Worm (Caenorhabditis elegans) whole organism, L1 larva: Measurements from ENCODE around the gene cosa-1.

ENCODE experiments used
- C16A3.4 ChIP-seq: fragments of 150-350 bp; optimal IDR thresholded peaks from 2 replicates; lab custom pipeline; 2014; ENCODE audit warnings: missing biosample characterization, missing genetic modification characterization
- F16B12.6 ChIP-seq: fragments of 150-350 bp; optimal IDR thresholded peaks from 2 replicates; lab custom pipeline; 2014; ENCODE audit warnings: missing biosample characterization, missing genetic modification characterization
- ama-1 ChIP-seq: fragments of 150-350 bp; optimal IDR thresholded peaks from 2 replicates; lab custom pipeline; 2014
- blmp-1 ChIP-seq: fragments of 150-350 bp; optimal IDR thresholded peaks from 2 replicates; lab custom pipeline; 2014; ENCODE audit warnings: missing biosample characterization, missing genetic modification characterization
- ceh-8 ChIP-seq: fragments of 200-800 bp; sonication (Bioruptor generic); optimal IDR thresholded peaks from 2 replicates; lab custom pipeline; 2018; ENCODE audit warnings: mild to moderate bottlenecking, missing genetic modification characterization, moderate library complexity, missing compliant biosample characterization
- ceh-82 ChIP-seq, 3 experiments: fragments of 150-350 bp in 1 of 3; sonication (generic microtip) in 2 of 3; optimal IDR thresholded peaks; 2 replicates each; lab custom pipeline; 2014 to 2017; ENCODE audit warnings: missing biosample characterization in 3 of 3, missing genetic modification characterization in 3 of 3
- ces-1 ChIP-seq: fragments of 150-350 bp; optimal IDR thresholded peaks from 2 replicates; lab custom pipeline; 2014; ENCODE audit warnings: missing biosample characterization, missing genetic modification reagents, missing genetic modification characterization
- dpl-1 ChIP-seq, 3 experiments: fragments of 150-350 bp in 2 of 3; sonication (generic microtip) in 1 of 3; optimal IDR thresholded peaks; 2 replicates each; lab custom pipeline; 2014 to 2017; ENCODE audit warnings: missing biosample characterization in 3 of 3, missing genetic modification characterization in 3 of 3, missing genetic modification reagents in 3 of 3
- dsc-1 ChIP-seq: sonication (generic microtip); optimal IDR thresholded peaks from 2 replicates; lab custom pipeline; 2016; ENCODE audit warnings: mild to moderate bottlenecking, missing genetic modification characterization, missing compliant biosample characterization
- efl-1 ChIP-seq, 4 experiments: fragments of 150-350 bp; optimal IDR thresholded peaks in 3 of 4; peaks in 1 of 4; 1 replicate in 1 of 4; 2 replicates in 3 of 4; lab custom pipeline; 2014; ENCODE audit warnings: missing biosample characterization in 2 of 4, missing genetic modification characterization in 2 of 4, missing genetic modification reagents in 2 of 4
- efl-3 ChIP-seq: fragments of 200-800 bp; sonication (Bioruptor generic); optimal IDR thresholded peaks from 2 replicates; lab custom pipeline; 2018; ENCODE audit warnings: mild to moderate bottlenecking, missing genetic modification characterization, missing compliant biosample characterization
- egl-13 ChIP-seq: sonication (generic microtip); optimal IDR thresholded peaks from 2 replicates; lab custom pipeline; 2016; ENCODE audit warnings: missing genotype, missing genetic modification reagents, missing genetic modification characterization, missing compliant biosample characterization
- egl-27 ChIP-seq, 2 experiments: fragments of 150-350 bp in 1 of 2; sonication (generic microtip); optimal IDR thresholded peaks; 3 replicates each; lab custom pipeline; 2017 to 2018; ENCODE audit warnings: missing biosample characterization in 2 of 2, missing genetic modification characterization in 2 of 2, missing genetic modification reagents in 2 of 2
- elt-2 ChIP-seq: sonication (generic microtip); optimal IDR thresholded peaks from 2 replicates; lab custom pipeline; 2016; ENCODE audit warnings: missing genetic modification characterization, mild to moderate bottlenecking, inconsistent platforms, missing compliant biosample characterization, missing genetic modification reagents
- elt-3 ChIP-seq, 6 experiments: fragments of 150-350 bp in 1 of 6; sonication (generic microtip); optimal IDR thresholded peaks; 2 replicates each; lab custom pipeline; 2017 to 2018; ENCODE audit warnings: missing biosample characterization in 6 of 6, missing genetic modification characterization in 6 of 6, inconsistent platforms in 1 of 6
- ets-5 ChIP-seq: fragments of 200-800 bp; sonication (Bioruptor generic); IDR thresholded peaks from 2 replicates; pipeline ENCODE4 v1.3.6; 2022; ENCODE audit warnings: missing genetic modification characterization, missing compliant biosample characterization
- fkh-4 ChIP-seq: sonication (generic microtip); optimal IDR thresholded peaks from 2 replicates; lab custom pipeline; 2016; ENCODE audit warnings: missing compliant biosample characterization, missing genetic modification characterization, borderline replicate concordance
- hlh-4 ChIP-seq: sonication (generic microtip); optimal IDR thresholded peaks from 2 replicates; lab custom pipeline; 2016; ENCODE audit warnings: mild to moderate bottlenecking, missing genetic modification characterization, missing compliant biosample characterization
- isw-1 ChIP-seq: fragments of 200-800 bp; sonication (Bioruptor generic); IDR thresholded peaks from 2 replicates; pipeline ENCODE4 v1.3.6; 2022; ENCODE audit warnings: missing genetic modification characterization, missing compliant biosample characterization
- lin-13 ChIP-seq: fragments of 150-350 bp; optimal IDR thresholded peaks from 2 replicates; lab custom pipeline; 2014; ENCODE audit warnings: missing biosample characterization, missing genetic modification reagents, missing genetic modification characterization
- lin-15B ChIP-seq: fragments of 150-350 bp; sonication (generic microtip); optimal IDR thresholded peaks from 3 replicates; lab custom pipeline; 2014; ENCODE audit warnings: missing biosample characterization, missing genetic modification characterization
- lin-35 ChIP-seq, 2 experiments: fragments of 150-350 bp; optimal IDR thresholded peaks; 2 replicates each; lab custom pipeline; 2014; ENCODE audit warnings: missing biosample characterization in 2 of 2, missing genetic modification characterization in 2 of 2, missing genetic modification reagents in 2 of 2
- lsy-2 ChIP-seq, 2 experiments: fragments of 150-350 bp; optimal IDR thresholded peaks; 2 replicates each; lab custom pipeline; 2014; ENCODE audit warnings: missing biosample characterization in 2 of 2, missing genetic modification characterization in 2 of 2
- mep-1 ChIP-seq: fragments of 150-350 bp; optimal IDR thresholded peaks from 2 replicates; lab custom pipeline; 2014; ENCODE audit warnings: missing biosample characterization, missing genetic modification characterization
- nhr-12 ChIP-seq: sonication (generic microtip); optimal IDR thresholded peaks from 2 replicates; lab custom pipeline; 2017; ENCODE audit warnings: missing biosample characterization, missing genetic modification characterization
- nhr-19 ChIP-seq: fragments of 200-800 bp; sonication (Bioruptor generic); conservative IDR thresholded peaks from 2 replicates; pipeline ENCODE4 v1.3.6; 2022; ENCODE audit warnings: missing genetic modification characterization, missing compliant biosample characterization
- nhr-20 ChIP-seq: sonication (generic microtip); optimal IDR thresholded peaks from 2 replicates; lab custom pipeline; 2016; ENCODE audit warnings: mild to moderate bottlenecking, missing genetic modification characterization, missing compliant biosample characterization
- nhr-47 ChIP-seq: sonication (generic microtip); optimal IDR thresholded peaks from 2 replicates; lab custom pipeline; 2016; ENCODE audit warnings: mild to moderate bottlenecking, missing genetic modification characterization, moderate library complexity, missing compliant biosample characterization
- nhr-71 ChIP-seq: sonication (generic microtip); optimal IDR thresholded peaks from 2 replicates; lab custom pipeline; 2016; ENCODE audit warnings: mild to moderate bottlenecking, missing genetic modification characterization, moderate library complexity, missing compliant biosample characterization
- nhr-77 ChIP-seq: fragments of 150-350 bp; optimal IDR thresholded peaks from 2 replicates; lab custom pipeline; 2014; ENCODE audit warnings: missing biosample characterization, missing genetic modification characterization
- nhr-90 ChIP-seq: sonication (generic microtip); optimal IDR thresholded peaks from 2 replicates; lab custom pipeline; 2016; ENCODE audit warnings: mild to moderate bottlenecking, missing genetic modification characterization, missing compliant biosample characterization; ENCODE audit not compliant: poor library complexity
- skn-1 ChIP-seq: fragments of 150-350 bp; optimal IDR thresholded peaks from 2 replicates; lab custom pipeline; 2014; ENCODE audit warnings: missing biosample characterization, missing genetic modification characterization
- snu-23 ChIP-seq: sonication (generic microtip); optimal IDR thresholded peaks from 2 replicates; lab custom pipeline; 2016; ENCODE audit warnings: missing genetic modification characterization, missing compliant biosample characterization
- swsn-7 ChIP-seq: sonication (generic microtip); optimal IDR thresholded peaks from 2 replicates; lab custom pipeline; 2016; ENCODE audit warnings: missing genetic modification characterization, missing compliant biosample characterization
- tbx-2 ChIP-seq: sonication (generic microtip); optimal IDR thresholded peaks from 2 replicates; lab custom pipeline; 2016; ENCODE audit warnings: missing genetic modification characterization, missing compliant biosample characterization
- unc-86 ChIP-seq: sonication (generic microtip); optimal IDR thresholded peaks from 2 replicates; lab custom pipeline; 2016; ENCODE audit warnings: missing genetic modification characterization, missing compliant biosample characterization
- unc-98 ChIP-seq: fragments of 200-800 bp; sonication (Bioruptor generic); IDR thresholded peaks from 2 replicates; pipeline ENCODE4 v1.3.6; 2022; ENCODE audit warnings: missing genetic modification characterization, missing compliant biosample characterization
- xbp-1 ChIP-seq: sonication (generic microtip); optimal IDR thresholded peaks from 2 replicates; lab custom pipeline; 2016; ENCODE audit warnings: missing genetic modification characterization, missing compliant biosample characterization

The cosa-1 gene

DNA sequence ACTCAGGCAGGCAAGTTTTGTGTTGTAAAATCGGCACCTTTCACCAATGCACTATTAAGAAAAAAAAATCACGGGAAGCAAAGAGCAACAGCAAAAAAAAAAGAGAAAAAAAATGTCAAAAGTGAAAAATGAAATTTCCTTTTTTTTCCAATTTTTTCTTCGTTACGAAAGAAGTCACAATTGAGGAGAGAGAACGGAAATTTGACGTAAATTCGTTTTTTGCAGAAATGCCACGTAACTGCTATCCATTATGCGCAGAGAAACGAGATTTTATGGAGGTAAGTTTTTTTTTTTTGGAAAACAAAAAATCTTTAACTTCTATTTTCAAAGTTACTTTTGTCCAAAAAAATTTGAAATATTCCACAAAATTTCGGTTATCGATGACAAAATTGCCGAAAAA lies 39.3 kb upstream of the cosa-1 start (continued):
- TF ChIP-seq nhr-77 (tag; lab: Kevin White, UChicago): no peak
- TF ChIP-seq ama-1: no peak
- TF ChIP-seq, all 84 proteins: peak for 4

DNA sequence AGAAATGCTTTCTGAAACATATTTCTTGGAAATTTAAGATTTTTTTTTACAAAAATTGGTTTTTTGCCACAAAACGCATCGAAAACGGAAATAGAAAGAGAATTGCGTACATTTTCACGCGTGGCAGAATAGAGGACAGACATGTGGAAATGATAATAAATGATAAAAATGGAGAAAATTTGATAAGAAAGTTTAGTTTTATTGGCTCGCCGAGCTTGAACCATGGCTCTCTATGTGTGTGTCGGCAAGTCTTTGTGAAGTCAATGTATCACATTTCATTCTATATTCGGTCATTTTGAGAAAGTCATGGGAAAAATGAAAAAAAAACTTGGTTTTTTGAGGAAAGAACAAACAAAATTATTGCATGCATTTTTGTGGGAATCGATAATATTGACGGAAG lies 38.5 kb upstream of the cosa-1 start:
- peak; percentile 48 for TF ChIP-seq elt-2
- peak in 1 of 2 experiments; percentile 29 for TF ChIP-seq lin-35 (GFP tag; optimal IDR thresholded peaks at IDR 0.05; lab: Kevin White, UChicago)
- TF ChIP-seq ces-1: no peak

DNA sequence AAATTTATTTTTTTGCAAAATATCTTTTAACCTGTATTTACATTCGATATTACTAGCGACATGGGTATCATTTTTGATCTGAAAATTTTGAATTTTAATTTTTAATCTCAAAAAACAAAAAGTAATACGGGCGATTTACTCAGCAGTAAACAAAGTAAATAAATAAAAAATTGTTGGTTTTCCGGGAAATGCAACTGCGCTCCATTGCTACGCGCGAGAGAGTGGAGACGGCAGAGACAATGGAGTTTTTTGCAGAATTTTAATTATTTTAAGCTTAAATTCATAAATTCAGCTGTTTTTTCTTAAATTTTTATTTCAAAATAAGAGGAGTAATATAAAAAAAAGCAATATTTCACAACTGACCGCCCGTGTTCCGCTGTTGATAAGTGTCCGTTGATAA lies 27.2 kb upstream of the cosa-1 start, which contains the start of gene slc-30A9:
TSS of gene slc-30A9 (minus strand) at position 78 of the 400 bp plus-strand sequence.
- peak; percentile 42 for TF ChIP-seq nhr-47 (tag; lab: Kevin White, UChicago)
- TF ChIP-seq fkh-4: no peak
- no peak for TF ChIP-seq nhr-90 (tag; lab: Kevin White, UChicago)
- TF ChIP-seq egl-13 (tag; lab: Kevin White, UChicago): peak; percentile 79
- TF ChIP-seq tbx-2 (tag; lab: Kevin White, UChicago): peak; percentile 15
- peak; percentile 19 for TF ChIP-seq nhr-20
- no peak for TF ChIP-seq nhr-19 (GFP tag; lab: Robert Waterston, UW)
- no peak for TF ChIP-seq hlh-4 (tag; lab: Kevin White, UChicago)
- peak; percentile 51 to 56 for TF ChIP-seq efl-1 (optimal IDR thresholded peaks at IDR 0.05; lab: Kevin White, UChicago)
- peak; percentile 62 to 94 for TF ChIP-seq efl-1 (GFP tag; optimal IDR thresholded peaks at IDR 0.05 in 1 of 2; lab: Kevin White, UChicago)
- TF ChIP-seq nhr-71 (tag; lab: Kevin White, UChicago): peak; percentile 63
- TF ChIP-seq isw-1: peak; percentile 10; the same call in 1 of the 2 replicates
- peak; percentile 76 for TF ChIP-seq mep-1 (tag; lab: Kevin White, UChicago)
- TF ChIP-seq lin-35 (GFP tag; optimal IDR thresholded peaks at IDR 0.05; lab: Kevin White, UChicago): peak; percentile 35 to 50
- peak; percentile 35 for TF ChIP-seq lin-13 (GFP tag; lab: Kevin White, UChicago)
- TF ChIP-seq lsy-2 (tag; optimal IDR thresholded peaks at IDR 0.05; lab: Kevin White, UChicago): peak; percentile 61 to 71
- TF ChIP-seq xbp-1 (tag; lab: Kevin White, UChicago): peak; percentile 31
- no peak for TF ChIP-seq dsc-1 (tag; lab: Kevin White, UChicago)
- TF ChIP-seq unc-98 (GFP tag; lab: Robert Waterston, UW): no peak
- peak; percentile 27 for TF ChIP-seq unc-86 (tag; lab: Kevin White, UChicago)
- peak; percentile 59 for TF ChIP-seq lin-15B (tag; lab: Kevin White, UChicago)
- TF ChIP-seq swsn-7 (tag; lab: Kevin White, UChicago): peak; percentile 39
- no peak for TF ChIP-seq efl-3 (GFP tag; lab: Kevin White, UChicago)
- no peak for TF ChIP-seq ceh-8 (GFP tag; lab: Kevin White, UChicago)
- peak in 1 of 6 experiments; percentile 0 for TF ChIP-seq elt-3 (tag; optimal IDR thresholded peaks at IDR 0.05; lab: Kevin White, UChicago)
- TF ChIP-seq nhr-77 (tag; lab: Kevin White, UChicago): peak; percentile 14
- no peak for TF ChIP-seq nhr-12
- TF ChIP-seq dpl-1 (GFP tag; optimal IDR thresholded peaks at IDR 0.05; lab: Kevin White, UChicago): peak; percentile 11 to 61 (median 28)
- peak; percentile 50 for TF ChIP-seq F16B12.6
- TF ChIP-seq egl-27 (tag; optimal IDR thresholded peaks at IDR 0.05; lab: Kevin White, UChicago): no peak
- no peak for TF ChIP-seq ets-5 (GFP tag; lab: Robert Waterston, UW)
- peak; percentile 31 for TF ChIP-seq skn-1
- TF ChIP-seq ceh-82 (tag; optimal IDR thresholded peaks at IDR 0.05; lab: Kevin White, UChicago): peak; percentile 9 to 57 (median 41)
- peak; percentile 33 for TF ChIP-seq C16A3.4 (tag; lab: Kevin White, UChicago)
- TF ChIP-seq blmp-1: peak; percentile 39
- peak; percentile 57 for TF ChIP-seq snu-23 (GFP tag; lab: Kevin White, UChicago)
- TF ChIP-seq, all 84 proteins: peak for 24
